Fruit fly (Drosophila melanogaster) S2 (cell line): Measurements from ENCODE around the gene LSm7.

ENCODE experiments used
- CG8478 ChIP-seq: fragments of >200 bp; optimal IDR thresholded peaks from 2 replicates; lab custom pipeline; 2018
- CTCF ChIP-seq, 2 experiments: fragments of >200 bp; optimal IDR thresholded peaks; 2 replicates each; lab custom pipeline; 2018

The LSm7 gene

DNA sequence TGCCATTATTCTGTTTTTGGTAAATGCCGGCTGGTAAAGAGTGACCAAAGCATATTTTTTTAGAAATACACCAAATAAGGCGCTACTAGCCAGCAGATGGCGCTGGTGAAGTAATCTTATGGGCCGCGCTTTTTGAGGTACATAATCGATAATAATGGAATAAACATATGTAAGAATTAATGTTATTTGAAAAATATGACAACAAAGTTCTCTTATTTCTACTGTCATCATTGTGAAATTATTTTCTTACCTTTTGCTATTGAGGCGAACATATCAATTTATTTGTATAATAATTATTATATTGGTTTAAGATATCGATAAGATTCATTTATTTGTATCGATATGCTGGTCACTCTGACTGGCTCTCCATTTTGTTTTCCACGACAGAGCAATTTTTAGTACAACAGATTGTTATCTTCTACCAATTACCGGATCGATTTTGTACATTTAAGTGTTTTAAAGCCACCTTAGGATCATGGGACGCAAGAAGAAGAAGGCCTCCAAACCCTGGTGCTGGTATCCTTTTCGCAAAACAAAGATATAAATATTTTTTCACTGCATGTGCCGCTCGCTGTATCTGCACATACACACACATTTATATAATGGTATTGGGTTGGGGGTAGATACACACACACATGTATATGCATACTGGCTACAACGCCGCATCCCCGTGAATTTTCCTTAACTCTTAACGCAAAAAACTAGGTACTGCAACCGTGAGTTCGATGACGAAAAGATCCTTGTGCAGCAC is at the start of gene LSm7, which contains the start of gene BuGZ:
Gene LSm7, minus strand, starts transcription at position 46 of the 751 bp plus-strand sequence.
Gene BuGZ, plus strand, starts transcription at position 351 of the 751 bp plus-strand sequence.
- peak; percentile 83 to 89 for TF ChIP-seq CTCF (optimal IDR thresholded peaks at IDR 0.05; lab: Kevin White, UChicago)
- no peak for TF ChIP-seq CG8478

dm6 chr2L:16791345-16791744 is 48.4 kb upstream of the LSm7 start, which contains the start of gene CG17928:
Gene CG17928 (plus strand): TSS chr2L:16791568.
- TF ChIP-seq CG8478 (no peak), CTCF (optimal IDR thresholded peaks at IDR 0.05; lab: Kevin White, UChicago) (no peak)

dm6 chr2L:16790671-16791270 is 47.9 kb upstream of the LSm7 start, which contains the start of gene Cyt-b5-r:
Gene Cyt-b5-r (minus strand): TSS chr2L:16790721.
- TF ChIP-seq CG8478: no peak
- TF ChIP-seq CTCF (optimal IDR thresholded peaks at IDR 0.05; lab: Kevin White, UChicago): no peak

DNA sequence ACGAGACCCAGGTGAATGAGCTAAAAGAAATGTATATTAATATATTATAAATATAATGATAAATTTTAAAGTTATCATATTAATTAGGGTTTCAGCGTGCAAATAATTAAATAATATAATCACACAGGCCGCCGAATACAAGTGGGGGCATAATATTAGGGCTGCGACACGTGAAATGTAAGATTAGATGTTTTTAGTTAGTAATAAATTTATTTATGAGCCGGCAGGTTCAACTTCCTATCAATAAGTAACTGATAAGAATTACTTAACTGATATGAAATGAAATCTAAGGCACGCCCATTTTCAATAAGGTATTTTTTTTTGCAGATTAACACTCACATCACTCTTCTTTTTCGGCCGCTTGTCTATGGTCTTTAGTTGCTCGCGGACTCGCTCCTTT is 47.0 kb upstream of the LSm7 start:
- TF ChIP-seq CTCF (optimal IDR thresholded peaks at IDR 0.05; lab: Kevin White, UChicago): no peak
- TF ChIP-seq CG8478: no peak

- TF ChIP-seq CTCF (optimal IDR thresholded peaks at IDR 0.05; lab: Kevin White, UChicago) (no peak), CG8478 (no peak)
These were observed 46.0 kb upstream of the LSm7 start for dm6 chr2L:16788885-16789284.

DNA sequence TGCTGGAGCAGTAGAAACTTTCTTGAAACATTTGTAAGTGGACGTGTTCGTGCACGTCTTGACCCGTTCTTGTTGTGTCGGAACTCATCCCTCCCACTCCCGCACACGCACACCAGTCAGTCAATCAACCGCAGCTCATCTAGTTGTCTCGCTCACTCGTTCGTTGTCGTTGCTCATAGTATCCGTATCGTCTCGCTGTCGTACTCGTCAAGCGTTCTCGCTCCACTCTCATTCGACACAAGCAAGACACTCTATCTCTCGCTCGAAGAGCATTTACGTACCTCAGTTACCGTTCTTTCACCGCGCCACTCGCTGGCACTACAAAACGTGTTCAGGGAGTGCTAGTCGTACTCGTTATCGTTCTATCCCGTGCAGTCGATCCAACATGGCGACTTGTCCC is 44.6 kb upstream of the LSm7 start:
- no peak for TF ChIP-seq CG8478
- TF ChIP-seq CTCF (optimal IDR thresholded peaks at IDR 0.05; lab: Kevin White, UChicago): peak in 1 of 2 experiments; percentile 8

DNA sequence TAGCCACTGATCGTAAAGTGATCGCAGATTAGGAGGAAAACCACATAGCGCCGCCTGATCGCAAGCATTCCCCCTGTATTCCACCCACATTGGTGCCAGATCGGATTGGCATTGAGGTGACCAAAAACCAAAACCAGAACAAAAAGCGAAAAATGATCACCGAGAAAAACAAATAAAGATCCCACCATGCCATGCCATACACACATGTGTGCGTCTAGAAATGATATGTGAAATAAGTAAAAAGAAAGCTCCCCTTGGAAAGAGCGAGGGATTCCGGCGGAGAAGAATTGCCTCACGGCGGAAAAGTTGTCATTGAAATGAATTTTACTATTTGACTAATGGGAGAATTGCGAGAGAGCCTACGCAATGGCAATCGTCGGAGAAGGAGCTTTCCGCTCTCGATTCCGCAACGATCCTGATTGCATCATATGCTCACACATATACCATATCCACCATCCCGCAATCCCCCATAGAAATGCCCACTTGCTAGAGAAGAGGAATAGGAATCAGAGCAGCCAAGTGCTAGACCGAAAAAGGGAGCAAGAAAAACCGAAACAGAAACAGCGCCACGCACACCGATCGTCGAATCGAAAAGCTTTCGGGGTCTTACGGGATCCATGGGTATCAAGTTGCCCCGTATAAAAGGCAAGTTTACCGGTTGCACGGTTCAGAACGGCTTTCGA is 23.3 kb upstream of the LSm7 start, which contains the start of gene Mhc:
Gene Mhc, plus strand, starts transcription at position 497 of the 683 bp plus-strand sequence.
- no peak for TF ChIP-seq CTCF (optimal IDR thresholded peaks at IDR 0.05; lab: Kevin White, UChicago)
- no peak for TF ChIP-seq CG8478

DNA sequence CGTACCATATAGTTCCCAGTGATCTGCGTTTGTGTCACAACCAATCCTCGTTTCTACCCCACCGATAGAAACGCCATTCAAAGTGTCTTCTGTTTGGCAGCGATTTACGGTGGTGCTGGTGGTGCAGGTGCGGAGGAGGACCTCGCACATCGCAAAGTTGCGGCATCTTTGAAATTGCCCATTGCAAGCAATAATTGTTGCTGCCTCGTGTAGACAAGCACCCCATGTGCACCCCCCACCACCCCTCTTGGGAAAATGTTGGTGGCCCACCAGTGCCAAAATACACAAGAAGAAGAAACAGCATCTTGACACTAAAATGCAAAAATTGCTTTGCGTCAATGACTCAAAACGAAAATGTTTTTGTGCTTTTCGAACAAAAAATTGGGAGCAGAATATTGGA is 21.6 kb upstream of the LSm7 start:
- no peak for TF ChIP-seq CTCF (optimal IDR thresholded peaks at IDR 0.05; lab: Kevin White, UChicago)
- no peak for TF ChIP-seq CG8478

dm6 chr2L:16761891-16762290 is 19.0 kb upstream of the LSm7 start:
- no peak for TF ChIP-seq CG8478
- no peak for TF ChIP-seq CTCF (optimal IDR thresholded peaks at IDR 0.05; lab: Kevin White, UChicago)

DNA sequence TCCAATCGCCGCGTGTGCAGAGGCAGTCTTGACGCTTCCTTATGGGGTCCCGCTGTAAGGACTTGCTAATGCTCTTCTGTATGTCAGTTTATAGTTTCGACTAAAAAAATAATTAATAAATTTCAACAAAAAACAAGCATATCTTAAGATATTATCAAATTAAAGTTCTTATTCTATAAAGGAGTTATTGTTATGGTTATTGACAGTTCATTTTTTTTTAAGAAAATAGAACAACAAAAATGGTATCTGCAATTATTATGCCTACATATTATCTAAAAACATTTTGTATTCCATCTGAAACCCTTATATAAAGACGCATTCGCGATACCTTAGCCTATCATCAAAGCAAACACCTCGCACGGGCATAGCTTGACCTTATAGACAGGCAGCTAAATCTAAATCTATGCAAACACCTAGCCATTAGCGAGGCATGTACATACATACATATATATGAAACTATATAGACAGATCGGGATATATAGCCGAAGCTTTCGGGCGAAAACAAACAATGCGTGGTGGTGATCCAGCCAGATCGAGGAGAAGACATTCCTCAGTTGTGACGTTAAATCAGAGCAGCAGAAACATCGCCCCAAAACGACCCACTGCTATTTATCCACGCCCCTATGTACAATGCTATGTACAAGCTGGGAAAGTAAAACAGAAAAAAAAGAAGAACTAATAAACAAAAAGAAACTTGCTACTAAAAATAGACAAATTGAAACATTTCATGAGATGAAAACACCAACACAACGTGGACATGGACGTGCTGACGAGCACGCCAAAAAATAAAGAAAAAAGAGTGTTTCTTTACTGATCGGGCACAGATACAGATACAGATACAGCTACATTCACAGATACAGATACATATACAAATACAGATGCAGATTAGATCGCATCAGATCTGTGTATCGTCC is 17.9 kb upstream of the LSm7 start, which contains the start of gene ppk17:
Gene ppk17, minus strand, starts transcription at position 51 of the 914 bp plus-strand sequence.
- TF ChIP-seq CG8478: no peak
- no peak for TF ChIP-seq CTCF (optimal IDR thresholded peaks at IDR 0.05; lab: Kevin White, UChicago)

DNA sequence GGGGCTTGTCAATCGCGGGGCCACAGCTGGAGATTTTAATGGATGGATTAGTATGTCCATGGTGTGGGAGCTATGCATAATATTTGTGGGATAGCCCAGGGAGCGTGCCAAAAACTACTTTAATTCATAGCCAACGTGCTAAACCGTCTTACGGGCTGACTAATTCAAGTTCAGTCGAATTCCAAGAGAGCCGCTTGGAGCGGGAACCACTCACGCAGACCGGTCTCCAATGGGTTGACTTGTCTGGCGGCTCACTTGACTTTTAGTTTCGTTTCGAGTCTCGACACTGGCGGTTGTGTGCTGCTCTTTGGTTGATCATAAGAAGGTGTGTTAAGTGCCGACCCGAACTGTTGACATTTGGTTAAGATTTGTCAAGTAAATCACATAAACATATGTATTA is 11.2 kb upstream of the LSm7 start, which contains the start of gene yellow-b:
Gene yellow-b, plus strand, starts transcription at position 263 of the 400 bp plus-strand sequence.
- TF ChIP-seq CTCF (optimal IDR thresholded peaks at IDR 0.05; lab: Kevin White, UChicago) (no peak), CG8478 (no peak)

DNA sequence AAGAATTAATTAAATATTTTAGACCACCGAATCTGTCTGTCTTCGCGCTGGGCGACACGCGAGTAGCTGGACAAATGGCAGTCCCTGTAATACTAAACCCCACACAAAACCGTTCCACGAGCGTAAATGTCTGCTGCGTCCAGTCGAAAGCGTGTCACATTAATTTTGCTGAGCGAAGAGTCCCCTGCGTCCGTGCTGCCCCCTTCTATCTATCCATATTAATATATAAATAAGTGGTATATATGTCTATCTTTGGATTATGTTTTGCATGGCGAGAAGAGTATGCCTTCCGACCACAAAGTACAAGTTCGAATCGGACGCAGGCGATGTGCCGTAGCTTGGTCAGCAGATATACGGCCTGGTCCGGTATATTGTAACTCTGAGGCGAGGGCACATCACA is 9.4 kb upstream of the LSm7 start:
- TF ChIP-seq CTCF (optimal IDR thresholded peaks at IDR 0.05; lab: Kevin White, UChicago): no peak
- TF ChIP-seq CG8478: no peak

DNA sequence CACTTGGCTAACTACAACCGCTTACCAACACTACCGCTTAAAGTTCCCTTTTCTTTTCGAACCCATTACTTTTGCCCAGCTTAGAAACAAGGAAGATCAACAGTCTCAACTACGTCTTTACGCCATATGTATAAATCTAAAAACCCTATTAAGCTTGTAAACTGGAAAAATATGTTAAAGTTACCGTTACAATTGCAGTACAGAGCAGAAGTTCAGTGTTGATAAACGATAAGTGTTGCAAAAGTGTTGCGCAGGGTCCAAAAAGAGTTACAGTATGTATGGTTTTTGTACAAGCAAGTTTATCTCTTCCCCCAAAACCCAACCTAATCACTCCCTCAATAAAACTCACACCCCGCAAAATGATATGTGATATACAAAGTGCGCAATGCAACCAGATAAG is 4.2 kb upstream of the LSm7 start:
- no peak for TF ChIP-seq CG8478
- no peak for TF ChIP-seq CTCF (optimal IDR thresholded peaks at IDR 0.05; lab: Kevin White, UChicago)

dm6 chr2L:16738206-16738900 is 4.5 kb downstream of the LSm7 start, which contains the start of the genes glu and ChLD3:
Gene glu (minus strand): TSS chr2L:16738388.
Gene ChLD3 (plus strand): TSS chr2L:16738850.
- TF ChIP-seq CTCF (optimal IDR thresholded peaks at IDR 0.05; lab: Kevin White, UChicago) (peak in 1 of 2 experiments; percentile 40), CG8478 (no peak)
